Worm (Caenorhabditis elegans): ENCODE results near the gene gsto-1.

- TF ChIP-seq ahr-1 (tag; optimal IDR thresholded peaks at IDR 0.05) (no peak), elt-2 (tag; optimal IDR thresholded peaks at IDR 0.05) (no peak), dmd-4 (tag; optimal IDR thresholded peaks at IDR 0.05; ENCODE audit: borderline replicate concordance) (no peak), ama-1 (optimal IDR thresholded peaks at IDR 0.05) (no peak), pax-1 (tag; optimal IDR thresholded peaks at IDR 0.05) (no peak), ceh-45 (GFP tag; IDR thresholded peaks at IDR 0.05) (no peak), unc-86 (tag; optimal IDR thresholded peaks at IDR 0.05) (no peak), pha-2 (tag; optimal IDR thresholded peaks at IDR 0.05) (no peak), nfya-1 (tag; optimal IDR thresholded peaks at IDR 0.05) (no peak), tbx-2 (tag; optimal IDR thresholded peaks at IDR 0.05) (no peak), C38D4.7 (GFP tag; optimal IDR thresholded peaks at IDR 0.05) (no peak)
These were observed 39.3 kb downstream of the gsto-1 start, which contains the start of gene pcp-5 for ce11 chrIII:7907515-7907914.
